Fruit fly (Drosophila melanogaster) whole organism, embryonic: Measurements from ENCODE around the gene CG11670.

Source experiments
- CG10462 ChIP-seq: fragments of 200-800 bp; sonication (Bioruptor generic); optimal IDR thresholded peaks from 2 replicates; lab custom pipeline; 2016; ENCODE audit warnings: missing biosample characterization, missing genetic modification characterization
- CG11723 ChIP-seq: fragments of 200-800 bp; sonication (Bioruptor generic); optimal IDR thresholded peaks from 2 replicates; lab custom pipeline; 2017; ENCODE audit warnings: missing biosample characterization, mild to moderate bottlenecking, missing genetic modification characterization
- CG12071 ChIP-seq: fragments of 200-800 bp; sonication (Bioruptor generic); optimal IDR thresholded peaks from 3 replicates; lab custom pipeline; 2018; ENCODE audit warnings: missing biosample characterization, mild to moderate bottlenecking, missing genetic modification characterization
- CG12236 ChIP-seq: fragments of 200-800 bp; sonication (Bioruptor generic); optimal IDR thresholded peaks from 2 replicates; lab custom pipeline; 2016; ENCODE audit warnings: missing biosample characterization, missing genetic modification characterization
- CG12391 ChIP-seq: fragments of 200-800 bp; sonication (Bioruptor generic); optimal IDR thresholded peaks from 3 replicates; lab custom pipeline; 2018; ENCODE audit warnings: missing biosample characterization, mild to moderate bottlenecking, missing genetic modification characterization, moderate library complexity
- CG12744 ChIP-seq: fragments of 200-800 bp; sonication (Bioruptor generic); optimal IDR thresholded peaks from 2 replicates; lab custom pipeline; 2016; ENCODE audit warnings: missing biosample characterization, missing genetic modification characterization
- CG15696 ChIP-seq: fragments of 200-800 bp; sonication (Bioruptor generic); optimal IDR thresholded peaks from 2 replicates; lab custom pipeline; 2019; ENCODE audit warnings: missing biosample characterization, mild to moderate bottlenecking, missing genetic modification characterization, moderate library complexity
- CG17802 ChIP-seq: fragments of 200-800 bp; sonication (Bioruptor generic); optimal IDR thresholded peaks from 2 replicates; lab custom pipeline; 2018; ENCODE audit warnings: missing biosample characterization, mild to moderate bottlenecking, missing genetic modification characterization, moderate library complexity
- CG2129 ChIP-seq: fragments of 200-800 bp; sonication (Bioruptor generic); IDR thresholded peaks from 2 replicates; pipeline ENCODE4 v1.3.6; 2022; ENCODE audit warnings: missing biosample characterization, missing genetic modification characterization; ENCODE audit not compliant: partially characterized antibody
- CG30403 ChIP-seq: fragments of 200-800 bp; sonication (Bioruptor generic); optimal IDR thresholded peaks from 3 replicates; lab custom pipeline; 2016; ENCODE audit warnings: missing biosample characterization, missing genetic modification characterization
- CG31224 ChIP-seq: fragments of 200-800 bp; sonication (Bioruptor generic); IDR thresholded peaks from 2 replicates; pipeline ENCODE4 v1.3.6; 2022; ENCODE audit warnings: missing biosample characterization, missing genetic modification characterization
- CG3847 ChIP-seq: fragments of 200-800 bp; sonication (Bioruptor generic); IDR thresholded peaks from 2 replicates; pipeline ENCODE4 v1.3.6; 2022; ENCODE audit warnings: missing biosample characterization, missing genetic modification characterization
- CG4328 ChIP-seq: fragments of 200-800 bp; sonication (Bioruptor generic); optimal IDR thresholded peaks from 3 replicates; lab custom pipeline; 2017; ENCODE audit warnings: missing biosample characterization, missing genetic modification reagents, missing genetic modification characterization
- CG4404 ChIP-seq: fragments of 200-800 bp; sonication (Bioruptor generic); IDR thresholded peaks from 2 replicates; pipeline ENCODE4 v1.3.6; 2022; ENCODE audit warnings: missing biosample characterization, missing genetic modification characterization
- CG4707 ChIP-seq: fragments of 200-800 bp; sonication (Bioruptor generic); optimal IDR thresholded peaks from 2 replicates; lab custom pipeline; 2018; ENCODE audit warnings: missing biosample characterization, mild to moderate bottlenecking, missing genetic modification characterization, moderate library complexity
- CG6689 ChIP-seq: fragments of 200-800 bp; sonication (Bioruptor generic); IDR thresholded peaks from 2 replicates; pipeline ENCODE4 v1.3.6; 2022; ENCODE audit warnings: missing biosample characterization, missing genetic modification characterization
- CG7987 ChIP-seq: fragments of 200-800 bp; sonication (Bioruptor generic); optimal IDR thresholded peaks from 2 replicates; lab custom pipeline; 2018; ENCODE audit warnings: missing biosample characterization, mild to moderate bottlenecking, missing genetic modification characterization, moderate library complexity
- CG8281 ChIP-seq: fragments of 200-800 bp; sonication (Bioruptor generic); optimal IDR thresholded peaks from 2 replicates; lab custom pipeline; 2018; ENCODE audit warnings: missing biosample characterization, mild to moderate bottlenecking, missing genetic modification characterization, moderate library complexity
- CTCF ChIP-seq: fragments of 200-800 bp; sonication (Bioruptor generic); optimal IDR thresholded peaks from 2 replicates; lab custom pipeline; 2017; ENCODE audit warnings: missing biosample characterization, mild to moderate bottlenecking, missing genetic modification characterization, moderate library complexity
- Doc2 ChIP-seq: fragments of 200-800 bp; sonication (Bioruptor generic); IDR thresholded peaks from 2 replicates; pipeline ENCODE4 v1.3.6; 2022; ENCODE audit warnings: missing biosample characterization, missing genetic modification characterization
- Elba2 ChIP-seq: fragments of 200-800 bp; sonication (Bioruptor generic); optimal IDR thresholded peaks from 3 replicates; lab custom pipeline; 2016; ENCODE audit warnings: missing biosample characterization, missing genetic modification characterization
- Fer1 ChIP-seq: fragments of 200-800 bp; sonication (Bioruptor generic); optimal IDR thresholded peaks from 2 replicates; lab custom pipeline; 2017; ENCODE audit warnings: missing biosample characterization, mild to moderate bottlenecking, missing genetic modification characterization
- Fer2 ChIP-seq: fragments of 200-800 bp; sonication (Bioruptor generic); optimal IDR thresholded peaks from 2 replicates; lab custom pipeline; 2018; ENCODE audit warnings: missing biosample characterization, mild to moderate bottlenecking, missing genetic modification characterization, moderate library complexity
- GATAe ChIP-seq: fragments of 200-800 bp; sonication (Bioruptor generic); conservative IDR thresholded peaks from 2 replicates; pipeline ENCODE4 v1.3.6; 2022; ENCODE audit warnings: missing biosample characterization, missing genetic modification characterization
- H15 ChIP-seq: fragments of 200-800 bp; sonication (Bioruptor generic); IDR thresholded peaks from 3 replicates; pipeline ENCODE4 v1.3.6; 2022; ENCODE audit warnings: missing biosample characterization, missing genetic modification characterization
- H2.0 ChIP-seq: fragments of 200-800 bp; sonication (Bioruptor generic); IDR thresholded peaks from 2 replicates; pipeline ENCODE4 v1.3.6; 2022; ENCODE audit warnings: missing biosample characterization, missing genetic modification characterization
- Hr3 ChIP-seq: fragments of 200-800 bp; sonication (Bioruptor generic); optimal IDR thresholded peaks from 3 replicates; lab custom pipeline; 2016; ENCODE audit warnings: missing biosample characterization, missing genetic modification characterization
- Kr ChIP-seq: fragments of 200-800 bp; sonication (Bioruptor generic); optimal IDR thresholded peaks from 2 replicates; lab custom pipeline; 2017; ENCODE audit warnings: missing biosample characterization, mild to moderate bottlenecking, missing genetic modification characterization
- Mrtf ChIP-seq: fragments of 200-800 bp; sonication (Bioruptor generic); IDR thresholded peaks from 3 replicates; pipeline ENCODE4 v1.3.6; 2022; ENCODE audit warnings: missing biosample characterization, missing genetic modification characterization
- NC2β ChIP-seq: fragments of 200-800 bp; sonication (Bioruptor generic); optimal IDR thresholded peaks from 2 replicates; lab custom pipeline; 2016; ENCODE audit warnings: missing biosample characterization, missing genetic modification characterization
- Nf-YB ChIP-seq: fragments of 200-800 bp; sonication (Bioruptor generic); optimal IDR thresholded peaks from 3 replicates; lab custom pipeline; 2019; ENCODE audit warnings: missing biosample characterization, mild to moderate bottlenecking, missing genetic modification characterization, moderate library complexity
- Optix ChIP-seq: fragments of 200-800 bp; sonication (Bioruptor generic); IDR thresholded peaks from 3 replicates; pipeline ENCODE4 v1.3.6; 2022; ENCODE audit warnings: missing biosample characterization, missing genetic modification characterization
- PHDP ChIP-seq: fragments of 200-800 bp; sonication (Bioruptor generic); optimal IDR thresholded peaks from 3 replicates; lab custom pipeline; 2018; ENCODE audit warnings: missing biosample characterization, mild to moderate bottlenecking, missing genetic modification characterization, moderate library complexity
- Side ChIP-seq: fragments of 200-800 bp; sonication (Bioruptor generic); optimal IDR thresholded peaks from 2 replicates; lab custom pipeline; 2016; ENCODE audit warnings: missing biosample characterization, missing genetic modification characterization
- Six4 ChIP-seq: fragments of 200-800 bp; sonication (Bioruptor generic); optimal IDR thresholded peaks from 2 replicates; lab custom pipeline; 2016; ENCODE audit warnings: missing biosample characterization, missing genetic modification characterization
- ara ChIP-seq: fragments of 200-800 bp; sonication (Bioruptor generic); IDR thresholded peaks from 2 replicates; pipeline ENCODE4 v1.3.6; 2022; ENCODE audit warnings: missing biosample characterization, missing genetic modification characterization
- crol ChIP-seq: fragments of 200-800 bp; sonication (Bioruptor generic); IDR thresholded peaks from 2 replicates; pipeline ENCODE4 v1.3.6; 2022; ENCODE audit warnings: missing biosample characterization, missing genetic modification characterization
- dati ChIP-seq: fragments of 200-800 bp; sonication (Bioruptor generic); IDR thresholded peaks from 2 replicates; pipeline ENCODE4 v1.3.6; 2022; ENCODE audit warnings: missing biosample characterization, missing genetic modification characterization
- dimm ChIP-seq: fragments of 200-800 bp; sonication (Bioruptor generic); IDR thresholded peaks from 2 replicates; pipeline ENCODE4 v1.3.6; 2022; ENCODE audit warnings: missing biosample characterization, missing genetic modification characterization
- ems ChIP-seq: fragments of 200-800 bp; sonication (Bioruptor generic); optimal IDR thresholded peaks from 3 replicates; lab custom pipeline; 2016; ENCODE audit warnings: missing biosample characterization, missing genetic modification characterization
- ewg ChIP-seq: fragments of 200-800 bp; sonication (Bioruptor generic); optimal IDR thresholded peaks from 3 replicates; lab custom pipeline; 2017; ENCODE audit warnings: mild to moderate bottlenecking, missing biosample characterization, missing genetic modification reagents, missing genetic modification characterization
- lola ChIP-seq, 3 experiments: fragments of >200 bp in 2 of 3; fragments of 200-800 bp in 1 of 3; sonication (Bioruptor generic) in 1 of 3; optimal IDR thresholded peaks; 2 replicates each; lab custom pipeline; 2017 to 2019; ENCODE audit warnings: missing biosample characterization in 3 of 3, missing genetic modification characterization in 3 of 3, mild to moderate bottlenecking in 1 of 3, moderate library complexity in 1 of 3
- lov ChIP-seq, 2 experiments: fragments of 200-800 bp in 1 of 2; fragments of >200 bp in 1 of 2; sonication (Bioruptor generic) in 1 of 2; IDR thresholded peaks in 1 of 2; optimal IDR thresholded peaks in 1 of 2; 2 replicates in 1 of 2; 3 replicates in 1 of 2; pipeline versions ENCODE4 v1.3.6 to Lab custom; 2017 to 2022; ENCODE audit warnings: missing biosample characterization in 1 of 2, missing genetic modification characterization in 1 of 2
- mam ChIP-seq: fragments of 200-800 bp; sonication (Bioruptor generic); optimal IDR thresholded peaks from 3 replicates; lab custom pipeline; 2016; ENCODE audit warnings: missing biosample characterization, missing genetic modification characterization
- pb ChIP-seq: fragments of 200-800 bp; sonication (Bioruptor generic); optimal IDR thresholded peaks from 3 replicates; lab custom pipeline; 2016; ENCODE audit warnings: missing biosample characterization, missing genetic modification characterization
- pnt ChIP-seq: fragments of 200-800 bp; sonication (Bioruptor generic); optimal IDR thresholded peaks from 3 replicates; lab custom pipeline; 2016; ENCODE audit warnings: missing biosample characterization, missing genetic modification characterization
- ranshi ChIP-seq: fragments of 200-800 bp; sonication (Bioruptor generic); IDR thresholded peaks from 2 replicates; pipeline ENCODE4 v1.3.6; 2022; ENCODE audit warnings: missing biosample characterization, missing genetic modification characterization
- sna ChIP-seq: fragments of 200-800 bp; sonication (Bioruptor generic); IDR thresholded peaks from 2 replicates; pipeline ENCODE4 v1.3.6; 2022; ENCODE audit warnings: missing biosample characterization, missing genetic modification characterization; ENCODE audit not compliant: partially characterized antibody
- tna ChIP-seq: fragments of 200-800 bp; sonication (Bioruptor generic); IDR thresholded peaks from 2 replicates; pipeline ENCODE4 v1.3.6; 2022; ENCODE audit warnings: missing biosample characterization, missing genetic modification characterization; ENCODE audit not compliant: partially characterized antibody
- vnd ChIP-seq: fragments of 200-800 bp; sonication (Bioruptor generic); IDR thresholded peaks from 3 replicates; pipeline ENCODE4 v1.3.6; 2022; ENCODE audit warnings: missing biosample characterization, missing genetic modification characterization; ENCODE audit not compliant: partially characterized antibody
- zfh1 ChIP-seq: fragments of 200-800 bp; sonication (Bioruptor generic); IDR thresholded peaks from 3 replicates; pipeline ENCODE4 v1.3.6; 2022; ENCODE audit warnings: missing biosample characterization, missing genetic modification characterization

CG11670 gene

dm6 chr3R:12997550-12998233 lies 44.2 kb upstream of the CG11670 start, which contains the start of the genes CG17327, CG44194 and CG7518 (continued):
- TF ChIP-seq CG11723 (GFP tag; lab: Kevin White, UChicago) (no peak), CG31224 (GFP tag; lab: Robert Waterston, UW) (no peak), CG12071 (GFP tag; lab: Kevin White, UChicago) (no peak), crol (GFP tag; lab: Robert Waterston, UW) (no peak), CG4328 (GFP tag; lab: Kevin White, UChicago) (no peak), pb (no peak), Fer2 (tag; lab: Kevin White, UChicago) (peak; percentile 14), CG10462 (GFP tag; lab: Kevin White, UChicago) (no peak), mam (GFP tag; lab: Kevin White, UChicago) (peak; percentile 27), Optix (no peak), CG12236 (no peak), CG7987 (GFP tag; lab: Kevin White, UChicago) (no peak), CG15696 (tag; lab: Kevin White, UChicago) (no peak), pnt (GFP tag; lab: Kevin White, UChicago) (no peak), ara (GFP tag; lab: Robert Waterston, UW) (no peak), CG4707 (no peak), CG6689 (GFP tag; lab: Robert Waterston, UW) (no peak), CG4404 (GFP tag; lab: Robert Waterston, UW) (no peak), GATAe (GFP tag; lab: Robert Waterston, UW) (no peak), dimm (GFP tag; lab: Robert Waterston, UW) (no peak), H2.0 (GFP tag; lab: Robert Waterston, UW) (no peak), CG12744 (GFP tag; lab: Kevin White, UChicago) (no peak), CTCF (GFP tag; lab: Kevin White, UChicago) (peak; percentile 42), Six4 (GFP tag; lab: Kevin White, UChicago) (no peak), ems (no peak), zfh1 (GFP tag; lab: Robert Waterston, UW) (no peak), Mrtf (GFP tag; lab: Robert Waterston, UW) (no peak), CG8281 (tag; lab: Kevin White, UChicago) (no peak), Side (GFP tag; lab: Kevin White, UChicago) (no peak), tna (no peak), CG17802 (peak; percentile 78), dati (GFP tag; lab: Robert Waterston, UW) (no peak), sna (GFP tag; lab: Robert Waterston, UW) (no peak), Elba2 (GFP tag; lab: Kevin White, UChicago) (no peak), CG30403 (peak; percentile 47), vnd (GFP tag; lab: Robert Waterston, UW) (no peak), ranshi (GFP tag; lab: Robert Waterston, UW) (no peak), CG12391 (tag; lab: Kevin White, UChicago) (peak; percentile 66), Fer1 (GFP tag; lab: Kevin White, UChicago) (no peak), lola (GFP tag; optimal IDR thresholded peaks at IDR 0.05; lab: Kevin White, UChicago) (peak in 1 of 3 experiments; percentile 52), NC2β (GFP tag; lab: Kevin White, UChicago) (no peak), CG2129 (GFP tag; lab: Robert Waterston, UW) (no peak), ewg (GFP tag; lab: Kevin White, UChicago) (no peak), Nf-YB (GFP tag; lab: Kevin White, UChicago) (no peak), H15 (GFP tag; lab: Robert Waterston, UW) (no peak), Kr (no peak), CG3847 (GFP tag; lab: Robert Waterston, UW) (peak; percentile 24; the same call in 1 of the 2 replicates), Doc2 (GFP tag; lab: Robert Waterston, UW) (no peak), lov (optimal IDR thresholded peaks at IDR 0.05; lab: Kevin White, UChicago) (no peak), lov (GFP tag; IDR thresholded peaks at IDR 0.05; lab: Robert Waterston, UW) (no peak), Hr3 (GFP tag; lab: Kevin White, UChicago) (peak; percentile 53), PHDP (tag; lab: Kevin White, UChicago) (no peak)
